Fruit fly (Drosophila melanogaster): ENCODE measurements around the gene MKP-4.

The MKP-4 gene

DNA sequence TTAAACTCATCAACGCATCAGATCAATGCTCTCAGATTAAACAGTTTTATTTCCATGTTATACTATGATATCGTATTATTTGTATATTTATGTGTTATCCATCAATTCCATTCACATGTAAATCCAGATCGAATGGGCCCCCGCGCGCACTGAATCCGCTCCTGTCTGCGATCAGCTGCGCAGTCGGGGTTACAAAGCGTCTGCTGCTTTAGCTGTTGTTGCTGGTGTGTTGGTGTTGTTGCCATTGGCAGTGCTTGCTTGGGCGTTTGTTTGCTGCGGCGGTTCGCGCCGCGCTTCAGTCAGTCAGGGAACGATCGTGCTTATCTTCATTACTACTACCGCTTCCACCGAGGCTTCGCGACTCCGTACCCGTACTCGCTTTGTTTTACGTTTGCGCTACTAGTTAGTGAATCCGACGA, 44.1 kb downstream of the MKP-4 start, which contains the start of gene Zw (continued):
- TF ChIP-seq crol (GFP tag; IDR thresholded peaks at IDR 0.05), result 0 out of 2 replicates have a peak, but pooled peaks have one; percentile 19
- TF ChIP-seq BtbVII (GFP tag; optimal IDR thresholded peaks at IDR 0.05), result peak; percentile 26
- TF ChIP-seq klu (GFP tag; IDR thresholded peaks at IDR 0.05), result peak; percentile 35; the same call in 1 of the 2 replicates
- peak; percentile 65 for TF ChIP-seq Deaf1 (tag; optimal IDR thresholded peaks at IDR 0.05)
- TF ChIP-seq ftz-f1 (GFP tag; optimal IDR thresholded peaks at IDR 0.05), result no peak
- peak; percentile 57 for TF ChIP-seq CG2678 (tag; optimal IDR thresholded peaks at IDR 0.05)
- TF ChIP-seq eve (GFP tag; optimal IDR thresholded peaks at IDR 0.05), result no peak
- no peak for TF ChIP-seq yki (optimal IDR thresholded peaks at IDR 0.05)
- TF ChIP-seq CG1024 (GFP tag; IDR thresholded peaks at IDR 0.05), result 0 out of 2 replicates have a peak, but pooled peaks have one; percentile 7
- TF ChIP-seq CG13424 (tag; optimal IDR thresholded peaks at IDR 0.05), result peak; percentile 39
- TF ChIP-seq trem (tag; optimal IDR thresholded peaks at IDR 0.05), result peak; percentile 20
- TF ChIP-seq CG8388 (GFP tag; optimal IDR thresholded peaks at IDR 0.05), result no peak
- TF ChIP-seq knrl (GFP tag; IDR thresholded peaks at IDR 0.05; ENCODE audit: partially characterized antibody), result peak; percentile 46; the same call in 2 of the 3 replicates
- peak; percentile 16 for TF ChIP-seq CG18619 (GFP tag; optimal IDR thresholded peaks at IDR 0.05)
- TF ChIP-seq Fer2 (tag; optimal IDR thresholded peaks at IDR 0.05), result peak; percentile 0
- no peak for TF ChIP-seq gt (GFP tag; IDR thresholded peaks at IDR 0.05)
- TF ChIP-seq ttk (GFP tag; IDR thresholded peaks at IDR 0.05), result peak; percentile 45; the same call in 1 of the 2 replicates
- TF ChIP-seq vfl (GFP tag; optimal IDR thresholded peaks at IDR 0.05), result peak; percentile 44
- TF ChIP-seq Hey (tag; optimal IDR thresholded peaks at IDR 0.05), result no peak
- TF ChIP-seq CG8290 (GFP tag; optimal IDR thresholded peaks at IDR 0.05), result no peak
- peak in 1 of 2 experiments; percentile 88 for TF ChIP-seq CG8290 (tag; optimal IDR thresholded peaks at IDR 0.05)
- TF ChIP-seq B-H1 (GFP tag; IDR thresholded peaks at IDR 0.05), result peak; percentile 29; the same call in 1 of the 3 replicates
- TF ChIP-seq Mrtf (GFP tag; IDR thresholded peaks at IDR 0.05), result peak; percentile 64; the same call in 2 of the 3 replicates
- no peak for TF ChIP-seq ems (GFP tag; optimal IDR thresholded peaks at IDR 0.05)
- no peak for TF ChIP-seq CG13123 (GFP tag; optimal IDR thresholded peaks at IDR 0.05)
- TF ChIP-seq CG31224 (GFP tag; IDR thresholded peaks at IDR 0.05), result 0 out of 2 replicates have a peak, but pooled peaks have one; percentile 38
- TF ChIP-seq dmrt11E (tag; optimal IDR thresholded peaks at IDR 0.05), result peak; percentile 30
- peak; percentile 8; the same call in 1 of the 2 replicates for TF ChIP-seq Scr (GFP tag; IDR thresholded peaks at IDR 0.05; ENCODE audit: partially characterized antibody)
- no peak for TF ChIP-seq CG15479 (GFP tag; optimal IDR thresholded peaks at IDR 0.05)
- no peak for TF ChIP-seq Sry-β (GFP tag; optimal IDR thresholded peaks at IDR 0.05)
- no peak for TF ChIP-seq Bteb2 (GFP tag; optimal IDR thresholded peaks at IDR 0.05)
- TF ChIP-seq sug (tag; optimal IDR thresholded peaks at IDR 0.05), result peak; percentile 62
- TF ChIP-seq CoRest (tag; optimal IDR thresholded peaks at IDR 0.05), result peak; percentile 43
- peak; percentile 52 for TF ChIP-seq CG2712 (tag; optimal IDR thresholded peaks at IDR 0.05)
- peak; percentile 66 for TF ChIP-seq Xrp1 (GFP tag; IDR thresholded peaks at IDR 0.05)
- TF ChIP-seq gcm (GFP tag; optimal IDR thresholded peaks at IDR 0.05), result no peak
- peak; percentile 7 for TF ChIP-seq ATbp (GFP tag; optimal IDR thresholded peaks at IDR 0.05)
- 0 out of 2 replicates have a peak, but pooled peaks have one; percentile 8 for TF ChIP-seq dan (GFP tag; IDR thresholded peaks at IDR 0.05)
- TF ChIP-seq CG18764 (GFP tag; optimal IDR thresholded peaks at IDR 0.05), result peak; percentile 11
- no peak for TF ChIP-seq btn (GFP tag; optimal IDR thresholded peaks at IDR 0.05)
- peak; percentile 52 for TF ChIP-seq NfI (GFP tag; optimal IDR thresholded peaks at IDR 0.05)
- TF ChIP-seq wdn (GFP tag; IDR thresholded peaks at IDR 0.05), result 0 out of 2 replicates have a peak, but pooled peaks have one; percentile 28
- 0 out of 2 replicates have a peak, but pooled peaks have one; percentile 28 for TF ChIP-seq onecut (GFP tag; IDR thresholded peaks at IDR 0.05)
- no peak for TF ChIP-seq CG32767 (GFP tag; IDR thresholded peaks at IDR 0.05)
- peak; percentile 15 for TF ChIP-seq Atf-2 (GFP tag; optimal IDR thresholded peaks at IDR 0.05)
- 0 out of 3 replicates have a peak, but pooled peaks have one; percentile 37 for TF ChIP-seq so (GFP tag; IDR thresholded peaks at IDR 0.05)
- no peak for TF ChIP-seq aop (GFP tag; IDR thresholded peaks at IDR 0.05)
- peak; percentile 49; the same call in 1 of the 2 replicates for TF ChIP-seq CG6689 (GFP tag; IDR thresholded peaks at IDR 0.05)
- no peak for TF ChIP-seq CG6254 (GFP tag; optimal IDR thresholded peaks at IDR 0.05)
- no peak for TF ChIP-seq sima (GFP tag; optimal IDR thresholded peaks at IDR 0.05)
- peak; percentile 34; the same call in 1 of the 2 replicates for TF ChIP-seq CG6272 (GFP tag; IDR thresholded peaks at IDR 0.05)

All from whole organism, embryonic.